Worm (Caenorhabditis elegans) whole organism, early embryonic: ENCODE results near the gene C54C6.4.

Source experiments
- F13C5.2 ChIP-seq: sonication (generic microtip); optimal IDR thresholded peaks from 2 replicates; lab custom pipeline; 2017; ENCODE audit warnings: mild to moderate bottlenecking, missing genetic modification characterization, inconsistent platforms, missing compliant biosample characterization
- aly-1 ChIP-seq: sonication (generic microtip); optimal IDR thresholded peaks from 2 replicates; lab custom pipeline; 2016; ENCODE audit warnings: missing genetic modification characterization, missing compliant biosample characterization
- ama-1 ChIP-seq: fragments of 150-350 bp; optimal IDR thresholded peaks from 2 replicates; lab custom pipeline; 2014
- ceh-13 ChIP-seq: fragments of 200-800 bp; sonication (Bioruptor generic); optimal IDR thresholded peaks from 2 replicates; lab custom pipeline; 2018; ENCODE audit warnings: mild to moderate bottlenecking, missing genetic modification characterization, missing compliant biosample characterization
- ets-7 ChIP-seq: sonication (generic microtip); optimal IDR thresholded peaks from 2 replicates; lab custom pipeline; 2016; ENCODE audit warnings: missing genotype, missing genetic modification characterization, missing compliant biosample characterization
- hmbx-1 ChIP-seq: sonication (generic microtip); optimal IDR thresholded peaks from 2 replicates; lab custom pipeline; 2016; ENCODE audit warnings: mild to moderate bottlenecking, missing genetic modification characterization, missing compliant biosample characterization
- tbx-11 ChIP-seq: fragments of 200-800 bp; sonication (Bioruptor generic); IDR thresholded peaks from 2 replicates; pipeline ENCODE4 v1.3.6; 2022; ENCODE audit warnings: missing genetic modification characterization, missing compliant biosample characterization
- tra-4 ChIP-seq: sonication (generic microtip); optimal IDR thresholded peaks from 2 replicates; lab custom pipeline; 2017; ENCODE audit warnings: missing genetic modification characterization, missing compliant biosample characterization

- TF ChIP-seq ama-1 (no peak), hmbx-1 (tag; lab: Kevin White, UChicago) (no peak), tbx-11 (GFP tag; lab: Robert Waterston, UW) (no peak), tra-4 (tag; lab: Kevin White, UChicago) (no peak), F13C5.2 (tag; lab: Kevin White, UChicago) (no peak), aly-1 (no peak), ets-7 (tag; lab: Kevin White, UChicago) (no peak), ceh-13 (no peak)
Observed at ce11 chrIII:3590365-3590764, 36.9 kb downstream of the C54C6.4 start, which contains the start of gene ptp-1.
